Fruit fly (Drosophila melanogaster) whole organism, larva: ENCODE measurements around the gene Hel25E.
A peak's percentile ranks its signal among the peaks of the same experiment; 100 is the strongest.

Experiments
- noc ChIP-seq: fragments of 200-800 bp; sonication (Bioruptor generic); optimal IDR thresholded peaks from 3 replicates; lab custom pipeline; 2019; ENCODE audit warnings: missing biosample characterization, mild to moderate bottlenecking, missing genetic modification characterization, moderate library complexity

The Hel25E gene

dm6 chr2L:5541935-5542685 is at the start of gene Hel25E, which contains the start of gene Lam:
Hel25E (minus strand) TSS chr2L:5542314.
Lam (plus strand) TSS chr2L:5542480.
- TF ChIP-seq noc (tag; lab: Kevin White, UChicago), result no peak

- TF ChIP-seq noc (tag; lab: Kevin White, UChicago), result no peak
These were observed 46.2 kb upstream of the Hel25E start, which contains the start of gene CG7251 for dm6 chr2L:5588314-5588713. CG7251 (minus strand) TSS chr2L:5588414.

- TF ChIP-seq noc (tag; lab: Kevin White, UChicago), result no peak
These were observed 38.9 kb upstream of the Hel25E start, which contains the start of gene CG14011 for dm6 chr2L:5581016-5581415. CG14011 (minus strand) TSS chr2L:5581116.

dm6 chr2L:5569503-5569902 is 27.4 kb upstream of the Hel25E start:
- no peak for TF ChIP-seq noc (tag; lab: Kevin White, UChicago)

- TF ChIP-seq noc (tag; lab: Kevin White, UChicago), result no peak
These were observed 25.0 kb upstream of the Hel25E start for dm6 chr2L:5567103-5567502.

dm6 chr2L:5558809-5559392 is 16.8 kb upstream of the Hel25E start, which contains the start of gene GluRIIB:
GluRIIB (plus strand) TSS chr2L:5559342.
- TF ChIP-seq noc (tag; lab: Kevin White, UChicago), result no peak

- no peak for TF ChIP-seq noc (tag; lab: Kevin White, UChicago)
These were observed 12.7 kb upstream of the Hel25E start, which contains the start of gene GluRIIA for dm6 chr2L:5554818-5555217. GluRIIA (plus strand) TSS chr2L:5555072.

- no peak for TF ChIP-seq noc (tag; lab: Kevin White, UChicago)
These were observed 11.6 kb upstream of the Hel25E start, which contains the start of the genes CG14013 and CG14017 for dm6 chr2L:5553750-5554149. CG14013 (minus strand) TSS chr2L:5553850. CG14017 (plus strand) TSS chr2L:5553897.

dm6 chr2L:5551538-5551937 is 9.4 kb upstream of the Hel25E start, which contains the start of gene CG18269:
CG18269 (plus strand) TSS chr2L:5551838.
- no peak for TF ChIP-seq noc (tag; lab: Kevin White, UChicago)

dm6 chr2L:5550735-5551134 is 8.6 kb upstream of the Hel25E start, which contains the start of gene CG14014:
CG14014 (minus strand) TSS chr2L:5550835.
- TF ChIP-seq noc (tag; lab: Kevin White, UChicago), result no peak

dm6 chr2L:5547288-5547777 is 5.2 kb upstream of the Hel25E start:
- peak; percentile 23 for TF ChIP-seq noc (tag; lab: Kevin White, UChicago)

- TF ChIP-seq noc (tag; lab: Kevin White, UChicago), result no peak
These were observed 4.6 kb upstream of the Hel25E start, which contains the start of gene Oscillin for dm6 chr2L:5546518-5547287. Oscillin (plus strand) TSS chr2L:5547086.

dm6 chr2L:5546207-5546517 is 4.0 kb upstream of the Hel25E start:
- no peak for TF ChIP-seq noc (tag; lab: Kevin White, UChicago)

dm6 chr2L:5542944-5543515 is 916 bp upstream of the Hel25E start:
- TF ChIP-seq noc (tag; lab: Kevin White, UChicago), result peak; percentile 21

dm6 chr2L:5539034-5539433 is 3.1 kb downstream of the Hel25E start, which contains the start of gene CG14015:
CG14015 (minus strand) TSS chr2L:5539196.
- no peak for TF ChIP-seq noc (tag; lab: Kevin White, UChicago)
